Worm (Caenorhabditis elegans) whole organism, young adult: ENCODE results near the gene str-93.

Experiments used
- F23B12.7 ChIP-seq: sonication (generic microtip); optimal IDR thresholded peaks from 2 replicates; lab custom pipeline; 2017; ENCODE audit warnings: missing genetic modification characterization, mild to moderate bottlenecking, missing compliant biosample characterization, antibody characterized with exemption, moderate library complexity; ENCODE audit not compliant: insufficient read depth
- T07F8.4 ChIP-seq: sonication (generic microtip); optimal IDR thresholded peaks from 2 replicates; lab custom pipeline; 2016; ENCODE audit warnings: mild to moderate bottlenecking, missing genetic modification characterization, moderate library complexity, missing compliant biosample characterization
- unc-62 ChIP-seq: fragments of 150-350 bp; optimal IDR thresholded peaks from 2 replicates; lab custom pipeline; 2014; ENCODE audit warnings: missing biosample characterization, missing genetic modification reagents, missing genetic modification characterization

DNA sequence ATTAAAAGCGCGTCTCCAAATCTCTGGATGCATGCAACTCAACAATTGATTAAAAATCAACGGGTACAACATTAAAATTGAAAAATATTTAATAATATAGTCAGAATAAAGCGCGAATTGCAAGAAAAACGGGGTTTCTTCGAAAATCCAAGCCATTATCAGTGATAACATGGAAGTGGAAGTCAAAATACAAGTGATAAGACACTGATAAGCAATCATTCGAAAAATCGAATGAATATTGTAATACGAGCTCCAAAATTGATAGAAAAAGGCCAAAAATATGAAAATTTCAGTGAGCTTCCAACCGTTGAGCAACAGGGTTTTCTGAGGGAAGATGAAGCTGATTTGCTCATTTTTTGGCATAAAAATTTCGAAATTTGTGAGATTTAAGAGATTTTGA, 21.0 kb upstream of the str-93 start:
- TF ChIP-seq F23B12.7 (tag; lab: Kevin White, UChicago) (no peak), T07F8.4 (no peak), unc-62 (no peak)
